Worm (Caenorhabditis elegans) whole organism, L1 larva: Measurements from ENCODE around the gene srm-3.

Experiments used
- ama-1 ChIP-seq: fragments of 150-350 bp; optimal IDR thresholded peaks from 2 replicates; lab custom pipeline; 2014
- egl-13 ChIP-seq: sonication (generic microtip); optimal IDR thresholded peaks from 2 replicates; lab custom pipeline; 2016; ENCODE audit warnings: missing genotype, missing genetic modification reagents, missing genetic modification characterization, missing compliant biosample characterization
- egl-27 ChIP-seq, 2 experiments: fragments of 150-350 bp in 1 of 2; sonication (generic microtip); optimal IDR thresholded peaks; 3 replicates each; lab custom pipeline; 2017 to 2018; ENCODE audit warnings: missing biosample characterization in 2 of 2, missing genetic modification characterization in 2 of 2, missing genetic modification reagents in 2 of 2
- fos-1 ChIP-seq: fragments of 150-350 bp; optimal IDR thresholded peaks from 2 replicates; lab custom pipeline; 2014; ENCODE audit warnings: missing biosample characterization, missing genetic modification characterization
- hlh-4 ChIP-seq: sonication (generic microtip); optimal IDR thresholded peaks from 2 replicates; lab custom pipeline; 2016; ENCODE audit warnings: mild to moderate bottlenecking, missing genetic modification characterization, missing compliant biosample characterization
- lsy-2 ChIP-seq, 2 experiments: fragments of 150-350 bp; optimal IDR thresholded peaks; 2 replicates each; lab custom pipeline; 2014; ENCODE audit warnings: missing biosample characterization in 2 of 2, missing genetic modification characterization in 2 of 2
- nhr-11 ChIP-seq: fragments of 150-350 bp; optimal IDR thresholded peaks from 2 replicates; lab custom pipeline; 2014; ENCODE audit warnings: missing biosample characterization, missing genetic modification characterization
- nhr-85 ChIP-seq: sonication (generic microtip); peaks from one replicate; lab custom pipeline; 2016; ENCODE audit warnings: missing genetic modification characterization, inconsistent platforms, missing compliant biosample characterization

DNA sequence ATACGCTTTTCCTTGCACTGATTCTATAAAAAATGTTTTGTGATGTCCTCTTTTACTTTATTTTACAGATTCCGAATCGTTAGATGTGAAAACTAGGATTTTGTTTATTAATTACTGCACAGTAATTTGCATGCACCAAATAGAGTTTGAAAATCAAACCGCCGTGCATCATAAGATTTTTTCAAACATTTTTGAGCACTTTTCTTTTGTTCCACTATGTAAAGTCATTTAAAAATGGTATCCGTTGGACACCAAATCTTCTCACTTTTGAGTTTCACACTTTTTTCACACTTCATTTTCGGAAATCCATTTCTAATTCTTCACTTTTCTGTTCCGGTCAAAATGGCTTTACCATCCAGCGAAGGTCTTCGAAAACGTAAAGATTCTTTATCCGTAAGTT lies 5.6 kb upstream of the srm-3 start, which contains the start of gene degl-2:
- TF ChIP-seq ama-1 (lab: Kevin White, UChicago): no peak
- TF ChIP-seq egl-27 (tag; optimal IDR thresholded peaks at IDR 0.05; lab: Kevin White, UChicago): no peak
- TF ChIP-seq hlh-4 (tag; lab: Kevin White, UChicago): no peak
- no peak for TF ChIP-seq egl-13 (tag; lab: Kevin White, UChicago)
- no peak for TF ChIP-seq fos-1 (tag; lab: Kevin White, UChicago)
- no peak for TF ChIP-seq lsy-2 (tag; optimal IDR thresholded peaks at IDR 0.05; lab: Kevin White, UChicago)
- no peak for TF ChIP-seq nhr-85 (tag; lab: Kevin White, UChicago)
- TF ChIP-seq nhr-11 (tag; lab: Kevin White, UChicago): no peak
